Worm (Caenorhabditis elegans): Measurements from ENCODE around the gene cut-6.

ce11 chrIII:10962910-10963309, 51.6 kb downstream of the cut-6 start:
- TF ChIP-seq lsy-2 (tag; optimal IDR thresholded peaks at IDR 0.05) (no peak), snpc-4 (tag; optimal IDR thresholded peaks at IDR 0.05) (no peak), mes-2 (tag; optimal IDR thresholded peaks at IDR 0.05; ENCODE audit: poor library complexity, severe bottlenecking) (no peak), fkh-10 (GFP tag; optimal IDR thresholded peaks at IDR 0.05) (no peak), lin-13 (GFP tag; optimal IDR thresholded peaks at IDR 0.05) (no peak), nhr-28 (tag; optimal IDR thresholded peaks at IDR 0.05) (no peak), ama-1 (optimal IDR thresholded peaks at IDR 0.05) (no peak), nhr-76 (tag; optimal IDR thresholded peaks at IDR 0.05) (no peak), nhr-25 (tag; optimal IDR thresholded peaks at IDR 0.05; ENCODE audit: borderline replicate concordance, insufficient read depth) (no peak), nhr-102 (tag; optimal IDR thresholded peaks at IDR 0.05) (no peak), zag-1 (tag; optimal IDR thresholded peaks at IDR 0.05) (no peak), pqm-1 (tag; optimal IDR thresholded peaks at IDR 0.05) (no peak)

Data from whole organism, L4 larva.